Worm (Caenorhabditis elegans): ENCODE results near the gene str-71.
"Not testable (repeated sequence)": the region's sequence is repeated elsewhere in the genome, so short reads cannot be mapped to it uniquely, and the experiment has no call there.

The str-71 gene

DNA sequence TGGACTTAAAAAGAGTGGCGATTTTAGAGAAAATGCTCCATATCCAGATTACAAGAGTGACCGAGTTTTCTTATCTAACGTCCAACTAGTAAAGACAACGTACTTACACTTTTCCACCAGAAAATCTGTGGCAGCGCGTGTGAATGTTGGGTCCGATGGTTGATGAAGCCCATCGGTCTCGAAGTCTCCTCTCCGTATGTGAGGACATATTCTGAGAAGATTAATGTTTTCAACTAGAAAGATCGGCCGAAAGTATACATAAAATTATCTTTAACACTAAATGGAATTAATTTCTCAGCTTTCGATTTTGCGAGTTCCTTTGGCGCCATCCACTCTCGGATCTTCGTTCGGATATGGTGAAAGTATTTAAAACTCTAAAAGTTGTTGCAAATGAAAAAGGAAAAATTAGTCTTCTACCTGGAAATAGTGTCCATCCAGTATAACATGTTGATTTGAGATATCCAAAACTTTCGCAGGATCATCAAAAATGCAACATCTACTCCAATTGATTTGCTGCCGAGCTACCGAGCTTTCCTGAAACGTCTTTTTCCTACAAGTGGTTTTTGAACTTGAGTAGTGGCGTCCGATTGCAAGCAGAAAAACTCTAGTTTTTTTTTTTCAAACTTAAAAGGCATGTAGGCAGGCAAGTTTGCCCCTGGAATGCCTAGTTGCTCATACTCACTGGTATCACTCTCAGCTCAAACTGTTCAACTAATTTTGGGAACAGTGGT is 27.5 kb downstream of the str-71 start:
- TF ChIP-seq snpc-1.1 (tag; optimal IDR thresholded peaks at IDR 0.05; ENCODE audit: insufficient read depth) (no peak), madf-8 (GFP tag; conservative IDR thresholded peaks at IDR 0.05) (no peak), attf-6 (GFP tag; IDR thresholded peaks at IDR 0.05) (no peak), ceh-27 (GFP tag; optimal IDR thresholded peaks at IDR 0.05) (no peak), hmg-1.2 (GFP tag; IDR thresholded peaks at IDR 0.05) (no peak), lin-40 (tag; optimal IDR thresholded peaks at IDR 0.05) (no peak), ztf-6 (GFP tag; IDR thresholded peaks at IDR 0.05) (peak; percentile 63; the same call in 1 of the 2 replicates), bed-1 (GFP tag; IDR thresholded peaks at IDR 0.05) (0 out of 2 replicates have a peak, but pooled peaks have one; percentile 12), F55B11.4 (tag; optimal IDR thresholded peaks at IDR 0.05; ENCODE audit: borderline replicate concordance, insufficient read depth) (peak; percentile 20), athp-1 (tag; optimal IDR thresholded peaks at IDR 0.05) (no peak), mxl-1 (tag; optimal IDR thresholded peaks at IDR 0.05) (no peak), cebp-2 (GFP tag; IDR thresholded peaks at IDR 0.05) (no peak), egrh-3 (GFP tag; IDR thresholded peaks at IDR 0.05) (no peak), nhr-179 (tag; optimal IDR thresholded peaks at IDR 0.05) (no peak), nfya-2 (GFP tag; IDR thresholded peaks at IDR 0.05) (0 out of 2 replicates have a peak, but pooled peaks have one; percentile 35), ama-1 (optimal IDR thresholded peaks at IDR 0.05) (no peak), ama-1 (GFP tag; optimal IDR thresholded peaks at IDR 0.05) (no peak), egl-18 (GFP tag; IDR thresholded peaks at IDR 0.05) (no peak), aptf-3 (GFP tag; IDR thresholded peaks at IDR 0.05) (no peak), rpc-1 (optimal IDR thresholded peaks at IDR 0.05) (no peak), rpc-1 (tag; optimal IDR thresholded peaks at IDR 0.05) (no peak), mes-4 (tag; optimal IDR thresholded peaks at IDR 0.05) (no peak), lag-1 (GFP tag; IDR thresholded peaks at IDR 0.05) (0 out of 2 replicates have a peak, but pooled peaks have one; percentile 66), rec-8 (tag; optimal IDR thresholded peaks at IDR 0.05) (no peak), hrde-1 (tag; optimal IDR thresholded peaks at IDR 0.05; ENCODE audit: borderline replicate concordance) (no peak), attf-3 (GFP tag; conservative IDR thresholded peaks at IDR 0.05) (0 out of 2 replicates have a peak, but pooled peaks have one; percentile 14), F23B12.7 (tag; optimal IDR thresholded peaks at IDR 0.05; ENCODE audit: insufficient read depth) (no peak), aptf-2 (GFP tag; conservative IDR thresholded peaks at IDR 0.05) (0 out of 2 replicates have a peak, but pooled peaks have one; percentile 61)

DNA sequence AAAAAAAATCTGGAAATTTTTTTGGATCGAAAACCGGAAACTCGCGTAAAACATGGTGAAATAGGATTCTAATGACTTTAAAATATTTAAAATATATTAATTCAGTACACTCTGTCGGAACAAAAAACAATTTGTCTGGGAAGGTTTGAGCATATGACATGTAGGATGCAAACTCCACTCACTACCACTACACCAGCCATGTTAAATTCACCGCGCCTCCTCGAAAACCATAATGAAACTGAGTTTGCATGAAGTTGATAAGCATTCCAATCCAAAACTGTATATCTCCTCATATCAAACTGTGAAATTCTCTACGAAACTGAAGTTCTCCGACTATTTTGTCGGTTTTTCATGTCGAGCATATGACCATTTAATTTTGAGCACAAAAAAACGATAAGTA is 29.9 kb downstream of the str-71 start:
- TF ChIP-seq cebp-2 (GFP tag; IDR thresholded peaks at IDR 0.05) (peak; percentile 76; the same call in 1 of the 2 replicates), rpc-1 (tag; optimal IDR thresholded peaks at IDR 0.05) (peak; percentile 58), let-526 (GFP tag; IDR thresholded peaks at IDR 0.05) (0 out of 2 replicates have a peak, but pooled peaks have one; percentile 13), tbp1 (GFP tag; optimal IDR thresholded peaks at IDR 0.05) (peak; percentile 86), Y53F4B.3 (GFP tag; IDR thresholded peaks at IDR 0.05) (peak; percentile 49; the same call in 1 of the 2 replicates), B0261.1 (tag; optimal IDR thresholded peaks at IDR 0.05) (peak; percentile 64), ztf-25 (GFP tag; IDR thresholded peaks at IDR 0.05) (peak; percentile 87; the same call in 1 of the 2 replicates), aptf-3 (GFP tag; IDR thresholded peaks at IDR 0.05) (0 out of 2 replicates have a peak, but pooled peaks have one; percentile 56), hsf-1 (GFP tag; IDR thresholded peaks at IDR 0.05) (peak; percentile 68; the same call in 1 of the 2 replicates)
- TF ChIP-seq rpc-1 (optimal IDR thresholded peaks at IDR 0.05) = not testable (repeated sequence)

DNA sequence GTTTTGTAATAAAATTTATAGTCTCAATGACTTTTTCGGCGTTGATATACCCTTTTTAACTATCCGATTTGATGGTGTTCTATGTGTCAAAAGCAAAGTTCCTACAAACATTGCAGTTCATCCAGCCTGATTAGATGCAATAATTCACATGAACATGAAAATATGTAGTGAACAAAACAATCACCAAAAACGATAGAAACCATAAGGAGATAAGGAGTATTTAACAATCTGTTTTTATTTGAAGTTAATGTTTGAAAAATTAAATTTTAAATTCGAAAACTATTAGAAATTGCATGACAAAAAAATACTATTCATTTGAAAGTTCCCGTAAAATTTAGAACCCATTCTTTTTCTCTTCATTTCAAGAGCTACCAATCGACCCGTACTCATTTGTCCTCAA is 32.0 kb downstream of the str-71 start, which contains the start of gene fbxa-209:
TSS of gene fbxa-209 (minus strand) at position 101 of the 400 bp plus-strand sequence.
- TF ChIP-seq snpc-4 (GFP tag; optimal IDR thresholded peaks at IDR 0.05) (no peak), snpc-4 (tag; optimal IDR thresholded peaks at IDR 0.05) (no peak), ztf-25 (GFP tag; IDR thresholded peaks at IDR 0.05) (no peak), hlh-12 (tag; optimal IDR thresholded peaks at IDR 0.05) (no peak), rpc-1 (optimal IDR thresholded peaks at IDR 0.05) (no peak), rpc-1 (tag; optimal IDR thresholded peaks at IDR 0.05) (no peak), ets-4 (GFP tag; optimal IDR thresholded peaks at IDR 0.05) (no peak), atf-7 (tag; optimal IDR thresholded peaks at IDR 0.05) (no peak), ZK185.1 (tag; optimal IDR thresholded peaks at IDR 0.05; ENCODE audit: poor library complexity, severe bottlenecking) (no peak), dox-1 (GFP tag; IDR thresholded peaks at IDR 0.05) (no peak), madf-10 (tag; optimal IDR thresholded peaks at IDR 0.05) (no peak), F37B4.10 (GFP tag; IDR thresholded peaks at IDR 0.05) (no peak), hrde-1 (tag; optimal IDR thresholded peaks at IDR 0.05; ENCODE audit: borderline replicate concordance) (no peak), B0261.1 (tag; optimal IDR thresholded peaks at IDR 0.05) (no peak), unc-130 (GFP tag; optimal IDR thresholded peaks at IDR 0.05) (no peak), Y79H2A.3 (GFP tag; conservative IDR thresholded peaks at IDR 0.05) (no peak), bed-1 (GFP tag; IDR thresholded peaks at IDR 0.05) (no peak)

Data from whole organism, young adult.